Fruit fly (Drosophila melanogaster): ENCODE measurements around the gene Hex-A.

The Hex-A gene

dm6 chrX:9554346-9554808 is 31.1 kb upstream of the Hex-A start, which contains the start of gene RpS28b (continued):
- TF ChIP-seq knrl (GFP tag; IDR thresholded peaks at IDR 0.05; ENCODE audit: partially characterized antibody) (peak; percentile 66; the same call in 2 of the 3 replicates), CG4424 (GFP tag; optimal IDR thresholded peaks at IDR 0.05) (peak; percentile 83), chinmo (GFP tag; IDR thresholded peaks at IDR 0.05; ENCODE audit: partially characterized antibody) (no peak), sob (GFP tag; IDR thresholded peaks at IDR 0.05) (peak; percentile 94), CG15514 (GFP tag; optimal IDR thresholded peaks at IDR 0.05) (peak; percentile 90), unc-4 (GFP tag; IDR thresholded peaks at IDR 0.05; ENCODE audit: partially characterized antibody) (peak; percentile 56), Lhr (GFP tag; optimal IDR thresholded peaks at IDR 0.05) (peak; percentile 79), crol (GFP tag; IDR thresholded peaks at IDR 0.05) (peak; percentile 43; the same call in 1 of the 2 replicates), Ada2b (GFP tag; IDR thresholded peaks at IDR 0.05) (peak; percentile 73), CG16779 (GFP tag; IDR thresholded peaks at IDR 0.05) (peak; percentile 88), CG5180 (GFP tag; optimal IDR thresholded peaks at IDR 0.05) (peak; percentile 82), odd (GFP tag; optimal IDR thresholded peaks at IDR 0.05) (peak; percentile 91), CG7963 (GFP tag; IDR thresholded peaks at IDR 0.05; ENCODE audit: partially characterized antibody) (peak; percentile 77), CG4854 (GFP tag; optimal IDR thresholded peaks at IDR 0.05) (peak; percentile 83), CG34224 (GFP tag; IDR thresholded peaks at IDR 0.05; ENCODE audit: partially characterized antibody) (peak; percentile 57), ato (GFP tag; IDR thresholded peaks at IDR 0.05; ENCODE audit: partially characterized antibody) (peak; percentile 79), Meics (GFP tag; optimal IDR thresholded peaks at IDR 0.05) (peak; percentile 95), Tbp (GFP tag; optimal IDR thresholded peaks at IDR 0.05) (no peak), D19A (tag; optimal IDR thresholded peaks at IDR 0.05) (peak; percentile 38), CG14710 (tag; optimal IDR thresholded peaks at IDR 0.05) (peak; percentile 63), ham (GFP tag; IDR thresholded peaks at IDR 0.05) (peak; percentile 86), fd64A (GFP tag; optimal IDR thresholded peaks at IDR 0.05) (peak; percentile 91), B-H1 (GFP tag; IDR thresholded peaks at IDR 0.05) (peak; percentile 84; the same call in 2 of the 3 replicates), CG3407 (GFP tag; optimal IDR thresholded peaks at IDR 0.05) (peak; percentile 88), CG8765 (GFP tag; IDR thresholded peaks at IDR 0.05) (peak; percentile 74), Hr3 (GFP tag; optimal IDR thresholded peaks at IDR 0.05) (peak; percentile 51), CG3847 (GFP tag; IDR thresholded peaks at IDR 0.05) (peak; percentile 91), bowl (GFP tag; IDR thresholded peaks at IDR 0.05) (peak; percentile 81), CG14014 (GFP tag; IDR thresholded peaks at IDR 0.05) (peak; percentile 85), CG13775 (GFP tag; optimal IDR thresholded peaks at IDR 0.05) (peak; percentile 93), CG32772 (GFP tag; IDR thresholded peaks at IDR 0.05) (peak; percentile 91), CG8944 (GFP tag; optimal IDR thresholded peaks at IDR 0.05) (peak; percentile 77), CG15601 (tag; optimal IDR thresholded peaks at IDR 0.05) (peak; percentile 76), CG3726 (GFP tag; IDR thresholded peaks at IDR 0.05) (peak; percentile 83; the same call in 2 of the 3 replicates), CG7556 (GFP tag; optimal IDR thresholded peaks at IDR 0.05) (peak; percentile 40), ttk (GFP tag; IDR thresholded peaks at IDR 0.05) (peak; percentile 90), CG14050 (GFP tag; IDR thresholded peaks at IDR 0.05) (peak; percentile 84), CG10543 (GFP tag; optimal IDR thresholded peaks at IDR 0.05) (peak; percentile 95), CHES-1-like (GFP tag; optimal IDR thresholded peaks at IDR 0.05) (peak; percentile 88), rib (GFP tag; IDR thresholded peaks at IDR 0.05) (peak; percentile 87), CG7839 (tag; optimal IDR thresholded peaks at IDR 0.05) (peak; percentile 78), HmgD (GFP tag; optimal IDR thresholded peaks at IDR 0.05) (peak; percentile 66), Eip74EF (GFP tag; optimal IDR thresholded peaks at IDR 0.05) (peak in 1 of 2 experiments; percentile 61), Nf-YA (GFP tag; IDR thresholded peaks at IDR 0.05) (peak; percentile 87), seq (GFP tag; IDR thresholded peaks at IDR 0.05) (peak; percentile 76), Dp (GFP tag; optimal IDR thresholded peaks at IDR 0.05) (peak; percentile 26), Nf-YC (tag; optimal IDR thresholded peaks at IDR 0.05) (peak; percentile 48), pzg (GFP tag; optimal IDR thresholded peaks at IDR 0.05) (peak; percentile 71), gsb-n (tag; optimal IDR thresholded peaks at IDR 0.05) (peak; percentile 62), Elba2 (GFP tag; optimal IDR thresholded peaks at IDR 0.05) (no peak)

Measured in whole organism, embryonic.